Worm (Caenorhabditis elegans) whole organism, L4 larva: ENCODE measurements around the gene rog-1.
A peak's percentile ranks its signal among the peaks of the same experiment; 100 is the strongest.

ENCODE experiments used
- F10B5.3 ChIP-seq: sonication (generic microtip); optimal IDR thresholded peaks from 2 replicates; lab custom pipeline; 2016; ENCODE audit warnings: mild to moderate bottlenecking, missing genetic modification characterization, missing compliant biosample characterization
- F26F4.8 ChIP-seq: fragments of 200-800 bp; sonication (Bioruptor generic); conservative IDR thresholded peaks from 2 replicates; pipeline ENCODE4 v1.3.6; 2022; ENCODE audit warnings: missing genetic modification characterization, missing compliant biosample characterization
- F37D6.2 ChIP-seq: sonication (generic microtip); optimal IDR thresholded peaks from 2 replicates; lab custom pipeline; 2016; ENCODE audit warnings: mild to moderate bottlenecking, missing genetic modification characterization, missing compliant biosample characterization
- F44E2.7 ChIP-seq: fragments of 200-800 bp; sonication (Bioruptor generic); IDR thresholded peaks from 2 replicates; pipeline ENCODE4 v2.1.2; 2022; ENCODE audit warnings: missing genetic modification characterization, missing compliant biosample characterization
- T26A8.4 ChIP-seq: fragments of 200-800 bp; sonication (Bioruptor generic); IDR thresholded peaks from 2 replicates; pipeline ENCODE4 v1.3.6; 2022; ENCODE audit warnings: missing genetic modification characterization, missing compliant biosample characterization
- Y5F2A.4 ChIP-seq: fragments of 200-800 bp; sonication (Bioruptor generic); optimal IDR thresholded peaks from 2 replicates; lab custom pipeline; 2018; ENCODE audit warnings: mild to moderate bottlenecking, missing genetic modification characterization, missing compliant biosample characterization
- ZK546.5 ChIP-seq, 2 experiments: sonication (generic microtip); optimal IDR thresholded peaks; 2 replicates each; lab custom pipeline; 2017; ENCODE audit warnings: missing biosample characterization in 2 of 2, missing genetic modification characterization in 2 of 2
- aha-1 ChIP-seq: fragments of 150-350 bp; peaks from one replicate; lab custom pipeline; 2014; ENCODE audit warnings: missing biosample characterization, missing genetic modification characterization
- ces-1 ChIP-seq: fragments of 150-350 bp; sonication (generic microtip); optimal IDR thresholded peaks from 4 replicates; lab custom pipeline; 2014; ENCODE audit warnings: missing biosample characterization, missing genetic modification reagents, missing genetic modification characterization
- cey-2 ChIP-seq: sonication (generic microtip); optimal IDR thresholded peaks from 3 replicates; lab custom pipeline; 2017; ENCODE audit warnings: missing genetic modification characterization, mild to moderate bottlenecking, missing compliant biosample characterization, antibody characterized with exemption, borderline replicate concordance; ENCODE audit not compliant: insufficient read depth
- ctbp-1 ChIP-seq: fragments of 200-800 bp; sonication (Bioruptor generic); IDR thresholded peaks from 2 replicates; pipeline ENCODE4 v1.3.6; 2022; ENCODE audit warnings: missing genetic modification reagents, missing genetic modification characterization, missing compliant biosample characterization
- daf-16 ChIP-seq, 3 experiments: sonication (generic microtip); optimal IDR thresholded peaks; 2 replicates each; lab custom pipeline; 2016 to 2017; ENCODE audit warnings: missing genetic modification characterization in 3 of 3, missing genetic modification reagents in 3 of 3, mild to moderate bottlenecking in 2 of 3, missing compliant biosample characterization in 2 of 3, missing biosample characterization in 1 of 3, moderate library complexity in 1 of 3
- daf-8 ChIP-seq: fragments of 200-800 bp; sonication (Bioruptor generic); IDR thresholded peaks from 2 replicates; pipeline ENCODE4 v1.3.6; 2022; ENCODE audit warnings: missing genetic modification characterization, missing compliant biosample characterization
- dve-1 ChIP-seq: sonication (generic microtip); optimal IDR thresholded peaks from 2 replicates; lab custom pipeline; 2017; ENCODE audit warnings: antibody characterized with exemption, mild to moderate bottlenecking, missing genetic modification characterization, missing compliant biosample characterization; ENCODE audit not compliant: insufficient read depth
- fkh-10 ChIP-seq: fragments of 150-350 bp; optimal IDR thresholded peaks from 2 replicates; lab custom pipeline; 2014; ENCODE audit warnings: missing biosample characterization, missing genetic modification reagents, missing genetic modification characterization
- gei-8 ChIP-seq: fragments of 200-800 bp; sonication (Bioruptor generic); optimal IDR thresholded peaks from 2 replicates; lab custom pipeline; 2018; ENCODE audit warnings: mild to moderate bottlenecking, missing genetic modification characterization, missing compliant biosample characterization
- hmg-1.1 ChIP-seq: fragments of 200-800 bp; sonication (Bioruptor generic); IDR thresholded peaks from 2 replicates; pipeline ENCODE4 v1.3.6; 2022; ENCODE audit warnings: missing genetic modification reagents, missing genetic modification characterization, missing compliant biosample characterization
- lim-7 ChIP-seq: fragments of 200-800 bp; sonication (Bioruptor generic); IDR thresholded peaks from 2 replicates; pipeline ENCODE4 v1.3.6; 2022; ENCODE audit warnings: missing genetic modification characterization, missing compliant biosample characterization
- lin-29 ChIP-seq: fragments of 200-800 bp; sonication (Bioruptor generic); IDR thresholded peaks from 2 replicates; pipeline ENCODE4 v1.3.6; 2022; ENCODE audit warnings: missing genetic modification reagents, missing genetic modification characterization, missing compliant biosample characterization
- lin-39 ChIP-seq: fragments of 150-350 bp; optimal IDR thresholded peaks from 2 replicates; lab custom pipeline; 2014; ENCODE audit warnings: missing biosample characterization, missing genetic modification reagents, missing genetic modification characterization
- lsy-2 ChIP-seq, 2 experiments: fragments of 150-350 bp in 1 of 2; sonication (generic microtip) in 1 of 2; optimal IDR thresholded peaks; 2 replicates each; lab custom pipeline; 2014 to 2017; ENCODE audit warnings: missing biosample characterization in 2 of 2, missing genetic modification characterization in 2 of 2
- madf-5 ChIP-seq, 2 experiments: fragments of 200-800 bp; sonication (Bioruptor generic); IDR thresholded peaks; 2 replicates each; pipeline ENCODE4 v1.3.6; 2022; ENCODE audit warnings: missing compliant biosample characterization in 2 of 2, missing genetic modification characterization in 2 of 2
- mdt-29 ChIP-seq: fragments of 200-800 bp; sonication (Bioruptor generic); IDR thresholded peaks from 2 replicates; pipeline ENCODE4 v1.3.6; 2022; ENCODE audit warnings: missing genetic modification reagents, missing genetic modification characterization, missing compliant biosample characterization
- mep-1 ChIP-seq: fragments of 150-350 bp; sonication (generic microtip); optimal IDR thresholded peaks from 3 replicates; lab custom pipeline; 2014; ENCODE audit warnings: missing biosample characterization, missing genetic modification characterization
- mes-2 ChIP-seq: sonication (generic microtip); optimal IDR thresholded peaks from 2 replicates; lab custom pipeline; 2016; ENCODE audit warnings: missing genotype, mild to moderate bottlenecking, missing genetic modification characterization, missing compliant biosample characterization; ENCODE audit not compliant: poor library complexity, severe bottlenecking
- nhr-10 ChIP-seq: fragments of 150-350 bp; optimal IDR thresholded peaks from 2 replicates; lab custom pipeline; 2014; ENCODE audit warnings: missing biosample characterization, missing genetic modification characterization
- nhr-41 ChIP-seq: fragments of 200-800 bp; sonication (Bioruptor generic); IDR thresholded peaks from 2 replicates; pipeline ENCODE4 v1.3.6; 2022; ENCODE audit warnings: missing genetic modification reagents, missing genetic modification characterization, missing compliant biosample characterization
- pqm-1 ChIP-seq: sonication (generic microtip); optimal IDR thresholded peaks from 2 replicates; lab custom pipeline; 2017; ENCODE audit warnings: missing biosample characterization, missing genetic modification characterization
- saeg-2 ChIP-seq: fragments of 200-800 bp; sonication (Bioruptor generic); IDR thresholded peaks from 2 replicates; pipeline ENCODE4 v1.3.6; 2022; ENCODE audit warnings: missing genetic modification reagents, missing genetic modification characterization, missing compliant biosample characterization
- unc-39 ChIP-seq: sonication (generic microtip); optimal IDR thresholded peaks from 2 replicates; lab custom pipeline; 2017; ENCODE audit warnings: missing biosample characterization, missing genetic modification characterization
- unc-62 ChIP-seq, 3 experiments: fragments of 150-350 bp in 1 of 3; sonication (generic microtip); optimal IDR thresholded peaks in 2 of 3; peaks in 1 of 3; 1 replicate in 1 of 3; 2 replicates in 2 of 3; lab custom pipeline; 2014 to 2017; ENCODE audit warnings: missing biosample characterization in 3 of 3, missing genetic modification characterization in 3 of 3, missing genetic modification reagents in 3 of 3, missing genotype in 1 of 3
- ztf-7 ChIP-seq: fragments of 150-350 bp; optimal IDR thresholded peaks from 2 replicates; lab custom pipeline; 2014; ENCODE audit warnings: missing biosample characterization, missing genetic modification characterization

rog-1 gene

DNA sequence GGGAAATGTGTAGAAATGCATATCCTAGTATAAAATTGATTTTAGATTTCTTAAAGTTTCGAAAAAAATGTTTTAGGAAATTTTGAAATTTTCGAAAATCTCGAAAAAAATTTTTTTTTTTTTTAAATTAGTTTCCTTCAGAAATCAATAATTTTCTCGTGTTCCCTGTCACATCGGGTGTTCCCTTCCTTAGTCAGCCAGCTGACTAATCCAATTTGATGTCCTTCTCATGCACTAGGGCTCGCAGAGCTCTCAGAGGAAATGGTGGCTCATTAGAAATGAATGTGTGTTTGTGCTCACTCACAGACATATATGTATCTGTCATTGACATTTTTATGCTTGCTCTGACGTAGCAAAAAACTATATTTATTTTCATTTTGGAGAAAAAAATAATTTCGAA, 31.0 kb downstream of the rog-1 start:
- TF ChIP-seq aha-1 (peak; percentile 55), F26F4.8 (GFP tag; lab: Robert Waterston, UW) (no peak)

DNA sequence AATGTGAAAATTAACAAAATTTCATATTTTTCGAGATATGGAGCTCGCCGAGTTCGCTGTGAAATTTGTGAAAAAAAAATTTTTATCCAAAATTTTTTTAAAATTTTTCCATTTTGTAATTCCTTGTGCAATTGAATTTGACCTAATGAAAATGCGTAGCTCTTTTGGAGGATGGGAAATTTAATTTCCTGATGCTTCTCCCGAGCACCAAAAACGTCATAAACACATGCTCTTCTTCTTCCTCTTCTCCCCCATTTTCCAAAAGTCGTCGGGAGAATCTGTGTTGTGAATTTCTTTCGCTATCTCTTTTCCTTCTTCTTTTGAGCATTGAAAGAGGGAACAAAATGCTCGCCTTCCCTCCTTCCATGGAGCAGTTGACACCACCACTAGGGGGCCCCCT, 33.4 kb downstream of the rog-1 start:
- TF ChIP-seq lsy-2 (tag; optimal IDR thresholded peaks at IDR 0.05; lab: Kevin White, UChicago) (peak in 1 of 2 experiments; percentile 7), ctbp-1 (GFP tag; lab: Robert Waterston, UW) (peak; percentile 60), daf-8 (GFP tag; lab: Robert Waterston, UW) (no peak), mep-1 (tag; lab: Kevin White, UChicago) (peak; percentile 10), T26A8.4 (GFP tag; lab: Robert Waterston, UW) (no peak), hmg-1.1 (GFP tag; lab: Robert Waterston, UW) (peak; percentile 30; the same call in 1 of the 2 replicates), aha-1 (peak; percentile 30), ces-1 (GFP tag; lab: Kevin White, UChicago) (peak; percentile 89)

DNA sequence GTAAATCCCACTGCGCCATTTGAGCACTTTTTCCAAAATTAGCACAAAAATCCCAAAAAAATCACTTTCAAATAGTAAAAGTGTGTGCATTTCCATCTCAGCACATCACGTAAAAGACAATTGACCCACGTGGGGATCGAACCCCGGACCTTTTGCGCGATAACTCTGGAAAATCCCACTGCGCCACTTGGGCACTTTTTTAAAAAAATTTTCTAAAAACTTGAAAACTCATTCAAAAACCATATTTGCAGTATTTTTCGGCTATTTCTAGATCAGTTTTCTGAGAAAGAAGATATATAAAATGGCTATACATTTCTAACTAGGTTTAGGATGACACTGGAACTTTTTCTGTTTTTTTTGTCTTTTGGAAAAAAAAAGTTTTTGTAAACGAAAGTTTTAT, 34.7 kb downstream of the rog-1 start:
- TF ChIP-seq ztf-7 (tag; lab: Kevin White, UChicago) (no peak), unc-62 (GFP tag; optimal IDR thresholded peaks at IDR 0.05 in 1 of 2; lab: Kevin White, UChicago) (peak in 1 of 2 experiments; percentile 51), unc-62 (tag; optimal IDR thresholded peaks at IDR 0.05; lab: Kevin White, UChicago) (no peak), mes-2 (tag; lab: Kevin White, UChicago) (no peak), aha-1 (peak; percentile 1)

DNA sequence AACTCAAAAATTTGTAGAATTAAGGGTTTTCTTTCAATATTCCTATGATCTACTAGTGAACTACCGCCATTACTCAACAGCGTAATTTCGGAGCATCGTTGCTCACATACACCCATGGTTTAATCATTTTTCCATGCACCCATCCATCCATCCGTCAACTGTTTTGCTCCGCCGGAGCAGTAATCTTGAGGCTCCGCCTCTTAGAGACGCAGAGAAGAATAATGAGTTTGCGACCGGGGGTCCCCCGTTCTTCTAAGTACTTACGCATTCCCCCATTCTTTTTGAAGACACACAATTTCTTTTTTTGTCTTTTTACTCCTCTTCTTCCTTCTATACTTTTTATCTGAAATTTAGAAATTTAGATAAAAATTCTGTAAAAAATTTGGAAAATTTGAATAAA, 36.6 kb downstream of the rog-1 start:
- TF ChIP-seq hmg-1.1 (GFP tag; lab: Robert Waterston, UW) = 0 out of 2 replicates have a peak, but pooled peaks have one; percentile 17
- TF ChIP-seq lin-29 = no peak
- TF ChIP-seq mes-2 (tag; lab: Kevin White, UChicago) = peak; percentile 8

DNA sequence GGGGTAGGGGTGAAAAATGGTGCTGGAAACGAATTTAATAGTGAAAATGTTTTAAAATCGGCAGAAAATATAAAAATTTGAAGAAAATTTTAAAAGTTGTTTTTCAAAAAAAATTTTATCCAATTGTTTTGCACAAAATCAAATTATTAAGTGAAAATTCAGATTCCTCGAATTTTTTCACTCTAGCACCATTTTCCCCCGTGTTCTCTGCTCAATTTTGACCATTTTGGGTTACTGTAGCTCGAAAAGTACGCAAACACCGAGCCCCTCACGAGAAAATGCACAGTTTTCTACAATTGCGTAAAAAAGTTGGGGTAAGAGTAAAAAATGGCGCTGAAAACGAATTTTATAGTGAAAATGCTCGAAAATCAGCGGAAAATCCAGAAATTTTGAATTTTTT, 44.9 kb downstream of the rog-1 start:
- TF ChIP-seq aha-1 (peak; percentile 77), daf-16 (GFP tag; optimal IDR thresholded peaks at IDR 0.05; lab: Kevin White, UChicago) (no peak), daf-16 (tag; optimal IDR thresholded peaks at IDR 0.05; lab: Kevin White, UChicago) (no peak), unc-62 (GFP tag; optimal IDR thresholded peaks at IDR 0.05 in 1 of 2; lab: Kevin White, UChicago) (peak in 1 of 2 experiments; percentile 74), unc-62 (tag; optimal IDR thresholded peaks at IDR 0.05; lab: Kevin White, UChicago) (no peak)

DNA sequence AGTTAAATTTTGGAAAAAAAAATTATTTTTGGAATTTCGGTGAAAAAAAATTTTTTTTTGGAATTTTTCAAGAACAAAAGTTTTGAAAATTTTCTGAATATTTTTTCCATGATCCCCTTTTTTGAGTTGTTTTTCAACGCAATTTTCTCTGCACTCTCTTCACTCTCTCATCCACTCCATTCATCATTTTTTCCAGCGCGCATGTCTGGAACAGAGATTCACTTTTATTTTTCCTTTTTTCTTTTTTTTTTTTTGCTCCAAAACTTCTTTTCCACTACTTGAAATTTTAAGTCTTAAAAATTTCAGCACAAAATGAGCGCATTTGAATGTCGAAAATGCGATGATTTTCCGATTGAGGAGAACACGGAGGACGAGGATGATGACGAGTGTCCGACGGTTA, 48.1 kb downstream of the rog-1 start, which contains the start of gene jip-1:
Gene jip-1 (plus strand): TSS at position 301 of the 400 bp plus-strand sequence.
- TF ChIP-seq lin-39 = no peak
- no peak for TF ChIP-seq unc-39 (tag; lab: Kevin White, UChicago)
- TF ChIP-seq pqm-1 (tag; lab: Kevin White, UChicago) = no peak
- TF ChIP-seq F37D6.2 = no peak
- no peak for TF ChIP-seq fkh-10
- no peak for TF ChIP-seq F44E2.7
- TF ChIP-seq lim-7 (GFP tag; lab: Robert Waterston, UW) = no peak
- no peak for TF ChIP-seq saeg-2
- TF ChIP-seq T26A8.4 (GFP tag; lab: Robert Waterston, UW) = no peak
- TF ChIP-seq nhr-10 (tag; lab: Kevin White, UChicago) = no peak
- TF ChIP-seq mdt-29 (GFP tag; lab: Robert Waterston, UW) = no peak
- TF ChIP-seq Y5F2A.4 (GFP tag; lab: Kevin White, UChicago) = no peak
- no peak for TF ChIP-seq cey-2 (tag; lab: Kevin White, UChicago)
- no peak for TF ChIP-seq nhr-41 (GFP tag; lab: Robert Waterston, UW)
- no peak for TF ChIP-seq ces-1 (GFP tag; lab: Kevin White, UChicago)
- no peak for TF ChIP-seq ZK546.5 (tag; optimal IDR thresholded peaks at IDR 0.05; lab: Kevin White, UChicago)
- no peak for TF ChIP-seq dve-1
- no peak for TF ChIP-seq F10B5.3 (tag; lab: Kevin White, UChicago)
- no peak for TF ChIP-seq madf-5 (GFP tag; IDR thresholded peaks at IDR 0.05; lab: Robert Waterston, UW)
- TF ChIP-seq gei-8 (GFP tag; lab: Kevin White, UChicago) = no peak
